Fruit fly (Drosophila melanogaster) whole organism, embryonic: ENCODE results near the gene Gk2.

Source experiments
- B-H2 ChIP-seq: fragments of 200-800 bp; sonication (Bioruptor generic); optimal IDR thresholded peaks from 2 replicates; lab custom pipeline; 2018; ENCODE audit warnings: missing biosample characterization, mild to moderate bottlenecking, missing genetic modification characterization
- BEAF-32 ChIP-seq: fragments of 200-800 bp; sonication (Bioruptor generic); optimal IDR thresholded peaks from 3 replicates; lab custom pipeline; 2017; ENCODE audit warnings: missing biosample characterization, missing genetic modification characterization, mild to moderate bottlenecking, moderate library complexity, missing genetic modification reagents
- CG10959 ChIP-seq: fragments of 200-800 bp; sonication (Bioruptor generic); IDR thresholded peaks from 2 replicates; pipeline ENCODE4 v1.3.6; 2022; ENCODE audit warnings: missing biosample characterization, missing genetic modification characterization
- CG11695 ChIP-seq: fragments of 200-800 bp; sonication (Bioruptor generic); IDR thresholded peaks from 3 replicates; pipeline ENCODE4 v1.3.6; 2022; ENCODE audit warnings: missing biosample characterization, missing genetic modification characterization
- CG12299 ChIP-seq: fragments of 200-800 bp; sonication (Bioruptor generic); optimal IDR thresholded peaks from 2 replicates; lab custom pipeline; 2018; ENCODE audit warnings: missing biosample characterization, mild to moderate bottlenecking, missing genetic modification characterization
- CG14667 ChIP-seq: fragments of 200-800 bp; sonication (Bioruptor generic); IDR thresholded peaks from 2 replicates; pipeline ENCODE4 v1.3.6; 2022; ENCODE audit warnings: missing biosample characterization, missing genetic modification characterization
- CG15514 ChIP-seq: fragments of 200-800 bp; sonication (Bioruptor generic); optimal IDR thresholded peaks from 3 replicates; lab custom pipeline; 2017; ENCODE audit warnings: missing biosample characterization, missing genetic modification characterization, mild to moderate bottlenecking, moderate library complexity, missing genetic modification reagents
- CG17568 ChIP-seq: fragments of 200-800 bp; sonication (Bioruptor generic); optimal IDR thresholded peaks from 2 replicates; lab custom pipeline; 2018; ENCODE audit warnings: missing biosample characterization, mild to moderate bottlenecking, missing genetic modification characterization, moderate library complexity
- CG17829 ChIP-seq: fragments of 200-800 bp; optimal IDR thresholded peaks from 2 replicates; lab custom pipeline; 2019; ENCODE audit warnings: missing biosample characterization, mild to moderate bottlenecking, missing genetic modification characterization, moderate library complexity
- CG18262 ChIP-seq: fragments of 200-800 bp; optimal IDR thresholded peaks from 3 replicates; lab custom pipeline; 2019; ENCODE audit warnings: missing biosample characterization, mild to moderate bottlenecking, missing genetic modification characterization, moderate library complexity
- CG18764 ChIP-seq: fragments of 200-800 bp; sonication (Bioruptor generic); optimal IDR thresholded peaks from 3 replicates; lab custom pipeline; 2016; ENCODE audit warnings: missing biosample characterization, missing genetic modification characterization
- CG4360 ChIP-seq: fragments of 200-800 bp; sonication (Bioruptor generic); IDR thresholded peaks from 2 replicates; pipeline ENCODE4 v1.3.6; 2022; ENCODE audit warnings: missing biosample characterization, missing genetic modification characterization
- CG4820 ChIP-seq: fragments of 200-800 bp; sonication (Bioruptor generic); optimal IDR thresholded peaks from 3 replicates; lab custom pipeline; 2016; ENCODE audit warnings: missing biosample characterization, missing genetic modification characterization
- CG6272 ChIP-seq: fragments of 200-800 bp; sonication (Bioruptor generic); IDR thresholded peaks from 2 replicates; pipeline ENCODE4 v1.3.6; 2022; ENCODE audit warnings: missing biosample characterization, missing genetic modification characterization
- CG6813 ChIP-seq: fragments of 200-800 bp; sonication (Bioruptor generic); optimal IDR thresholded peaks from 2 replicates; lab custom pipeline; 2017; ENCODE audit warnings: missing biosample characterization, missing genetic modification characterization, mild to moderate bottlenecking, moderate library complexity, missing genetic modification reagents
- CG7271 ChIP-seq: fragments of 200-800 bp; sonication (Bioruptor generic); optimal IDR thresholded peaks from 2 replicates; lab custom pipeline; 2018; ENCODE audit warnings: missing biosample characterization, mild to moderate bottlenecking, missing genetic modification characterization, moderate library complexity
- CG9932 ChIP-seq: fragments of 200-800 bp; sonication (Bioruptor generic); IDR thresholded peaks from 2 replicates; pipeline ENCODE4 v1.3.6; 2022; ENCODE audit warnings: missing biosample characterization, missing genetic modification characterization
- D ChIP-seq, 2 experiments: fragments of 200-800 bp in 1 of 2; fragments of >200 bp in 1 of 2; sonication (Bioruptor generic) in 1 of 2; optimal IDR thresholded peaks; 2 replicates in 1 of 2; 3 replicates in 1 of 2; lab custom pipeline; 2017; ENCODE audit warnings: mild to moderate bottlenecking in 1 of 2, missing biosample characterization in 1 of 2, missing genetic modification characterization in 1 of 2, missing genetic modification reagents in 1 of 2
- Dfd ChIP-seq, 2 experiments: fragments of >200 bp; optimal IDR thresholded peaks; 2 replicates each; lab custom pipeline; 2017; ENCODE audit warnings: missing biosample characterization in 2 of 2, missing genetic modification characterization in 2 of 2
- Doc3 ChIP-seq: fragments of 200-800 bp; sonication (Bioruptor generic); IDR thresholded peaks from 3 replicates; pipeline ENCODE4 v1.3.6; 2022; ENCODE audit warnings: missing biosample characterization, missing genetic modification characterization; ENCODE audit not compliant: partially characterized antibody
- Fer3 ChIP-seq: fragments of 200-800 bp; sonication (Bioruptor generic); optimal IDR thresholded peaks from 2 replicates; lab custom pipeline; 2018; ENCODE audit warnings: missing biosample characterization, mild to moderate bottlenecking, missing genetic modification characterization, moderate library complexity
- Hr78 ChIP-seq, 2 experiments: fragments of 200-800 bp in 1 of 2; fragments of >200 bp in 1 of 2; sonication (Bioruptor generic) in 1 of 2; optimal IDR thresholded peaks; 2 replicates each; lab custom pipeline; 2017 to 2019; ENCODE audit warnings: missing biosample characterization in 2 of 2, missing genetic modification characterization in 2 of 2, mild to moderate bottlenecking in 1 of 2, moderate library complexity in 1 of 2
- Jarid2 ChIP-seq: fragments of 200-800 bp; sonication (Bioruptor generic); optimal IDR thresholded peaks from 3 replicates; lab custom pipeline; 2017; ENCODE audit warnings: mild to moderate bottlenecking, missing biosample characterization, missing genetic modification reagents, missing genetic modification characterization
- Kr ChIP-seq: fragments of 200-800 bp; sonication (Bioruptor generic); optimal IDR thresholded peaks from 2 replicates; lab custom pipeline; 2017; ENCODE audit warnings: missing biosample characterization, mild to moderate bottlenecking, missing genetic modification characterization
- MESR4 ChIP-seq: fragments of 200-800 bp; sonication (Bioruptor generic); optimal IDR thresholded peaks from 2 replicates; lab custom pipeline; 2018; ENCODE audit warnings: missing biosample characterization, mild to moderate bottlenecking, missing genetic modification characterization, moderate library complexity
- Max ChIP-seq: fragments of 200-800 bp; sonication (Bioruptor generic); optimal IDR thresholded peaks from 2 replicates; lab custom pipeline; 2016; ENCODE audit warnings: missing biosample characterization, mild to moderate bottlenecking, missing genetic modification characterization
- Myb ChIP-seq: fragments of 200-800 bp; sonication (Bioruptor generic); optimal IDR thresholded peaks from 2 replicates; lab custom pipeline; 2016; ENCODE audit warnings: missing biosample characterization, missing genetic modification characterization
- NK7.1 ChIP-seq: fragments of 200-800 bp; sonication (Bioruptor generic); optimal IDR thresholded peaks from 3 replicates; lab custom pipeline; 2016; ENCODE audit warnings: missing biosample characterization, missing genetic modification characterization
- Rx ChIP-seq: fragments of 200-800 bp; sonication (Bioruptor generic); IDR thresholded peaks from 2 replicates; pipeline ENCODE4 v1.3.6; 2022; ENCODE audit warnings: missing biosample characterization, missing genetic modification characterization
- Side ChIP-seq: fragments of 200-800 bp; sonication (Bioruptor generic); optimal IDR thresholded peaks from 2 replicates; lab custom pipeline; 2016; ENCODE audit warnings: missing biosample characterization, missing genetic modification characterization
- Spps ChIP-seq: fragments of 200-800 bp; sonication (Bioruptor generic); optimal IDR thresholded peaks from 2 replicates; lab custom pipeline; 2018; ENCODE audit warnings: missing biosample characterization, mild to moderate bottlenecking, missing genetic modification characterization
- Ssrp ChIP-seq: fragments of 200-800 bp; sonication (Bioruptor generic); optimal IDR thresholded peaks from 2 replicates; lab custom pipeline; 2018; ENCODE audit warnings: missing biosample characterization, mild to moderate bottlenecking, missing genetic modification characterization, moderate library complexity
- Xbp1 ChIP-seq: fragments of 200-800 bp; sonication (Bioruptor generic); optimal IDR thresholded peaks from 3 replicates; lab custom pipeline; 2016; ENCODE audit warnings: missing biosample characterization, mild to moderate bottlenecking, missing genetic modification characterization
- bcd ChIP-seq: fragments of 200-800 bp; sonication (Bioruptor generic); optimal IDR thresholded peaks from 2 replicates; lab custom pipeline; 2017; ENCODE audit warnings: missing biosample characterization, mild to moderate bottlenecking, missing genetic modification characterization
- cg ChIP-seq: fragments of 200-800 bp; sonication (Bioruptor generic); optimal IDR thresholded peaks from 3 replicates; lab custom pipeline; 2019; ENCODE audit warnings: missing biosample characterization, mild to moderate bottlenecking, missing genetic modification characterization, moderate library complexity
- dan ChIP-seq: fragments of 200-800 bp; sonication (Bioruptor generic); IDR thresholded peaks from 2 replicates; pipeline ENCODE4 v1.3.6; 2022; ENCODE audit warnings: missing biosample characterization, missing genetic modification characterization
- fd102C ChIP-seq: fragments of 200-800 bp; sonication (Bioruptor generic); optimal IDR thresholded peaks from 2 replicates; lab custom pipeline; 2018; ENCODE audit warnings: missing biosample characterization, mild to moderate bottlenecking, missing genetic modification characterization, moderate library complexity
- gem ChIP-seq: fragments of 200-800 bp; sonication (Bioruptor generic); optimal IDR thresholded peaks from 2 replicates; lab custom pipeline; 2019; ENCODE audit warnings: missing biosample characterization, mild to moderate bottlenecking, missing genetic modification characterization, moderate library complexity
- grau ChIP-seq: fragments of 200-800 bp; optimal IDR thresholded peaks from 3 replicates; lab custom pipeline; 2019; ENCODE audit warnings: missing biosample characterization, mild to moderate bottlenecking, missing genetic modification characterization, moderate library complexity
- ham ChIP-seq: fragments of 200-800 bp; sonication (Bioruptor generic); IDR thresholded peaks from 2 replicates; pipeline ENCODE4 v1.3.6; 2022; ENCODE audit warnings: missing biosample characterization, missing genetic modification characterization
- lbe ChIP-seq: fragments of 200-800 bp; sonication (Bioruptor generic); optimal IDR thresholded peaks from 2 replicates; lab custom pipeline; 2016; ENCODE audit warnings: missing biosample characterization, mild to moderate bottlenecking, missing genetic modification characterization
- mirr ChIP-seq: fragments of 200-800 bp; sonication (Bioruptor generic); optimal IDR thresholded peaks from 3 replicates; lab custom pipeline; 2018; ENCODE audit warnings: missing biosample characterization, mild to moderate bottlenecking, missing genetic modification characterization
- nom ChIP-seq: fragments of 200-800 bp; sonication (Bioruptor generic); optimal IDR thresholded peaks from 2 replicates; lab custom pipeline; 2017; ENCODE audit warnings: missing biosample characterization, missing genetic modification characterization, mild to moderate bottlenecking, moderate library complexity, missing genetic modification reagents
- pho ChIP-seq: fragments of 200-800 bp; sonication (Bioruptor generic); optimal IDR thresholded peaks from 2 replicates; lab custom pipeline; 2016; ENCODE audit warnings: missing biosample characterization, missing genetic modification characterization
- tgo ChIP-seq: fragments of 200-800 bp; sonication (Bioruptor generic); IDR thresholded peaks from 3 replicates; pipeline ENCODE4 v1.3.6; 2022; ENCODE audit warnings: missing biosample characterization, missing genetic modification characterization
- unc-4 ChIP-seq: fragments of 200-800 bp; sonication (Bioruptor generic); IDR thresholded peaks from 2 replicates; pipeline ENCODE4 v1.3.6; 2022; ENCODE audit warnings: missing biosample characterization, missing genetic modification characterization; ENCODE audit not compliant: partially characterized antibody
- unpg ChIP-seq: fragments of 200-800 bp; sonication (Bioruptor generic); optimal IDR thresholded peaks from 3 replicates; lab custom pipeline; 2018; ENCODE audit warnings: missing biosample characterization, mild to moderate bottlenecking, missing genetic modification characterization, moderate library complexity

The Gk2 gene

dm6 chr3L:1746338-1747199 lies 8.4 kb downstream of the Gk2 start, which contains the start of gene CG13921 (continued):
- TF ChIP-seq Jarid2 (GFP tag; lab: Kevin White, UChicago): peak; percentile 93
- TF ChIP-seq CG12299 (tag; lab: Kevin White, UChicago): peak; percentile 96
- peak; percentile 99 for TF ChIP-seq CG6272 (GFP tag; lab: Robert Waterston, UW)
- TF ChIP-seq Fer3 (tag; lab: Kevin White, UChicago): peak; percentile 98
- TF ChIP-seq ham (GFP tag; lab: Robert Waterston, UW): peak; percentile 96
- TF ChIP-seq gem (tag; lab: Kevin White, UChicago): peak; percentile 100
- peak; percentile 99 for TF ChIP-seq CG18764
- peak; percentile 80 for TF ChIP-seq B-H2 (GFP tag; lab: Kevin White, UChicago)
- TF ChIP-seq Max (GFP tag; lab: Kevin White, UChicago): peak; percentile 99
- peak; percentile 99 for TF ChIP-seq CG11695
- peak; percentile 99 for TF ChIP-seq bcd (GFP tag; lab: Kevin White, UChicago)
- TF ChIP-seq CG15514 (GFP tag; lab: Kevin White, UChicago): peak; percentile 92
- TF ChIP-seq pho (GFP tag; lab: Kevin White, UChicago): peak; percentile 97
- TF ChIP-seq CG6813 (GFP tag; lab: Kevin White, UChicago): peak; percentile 99
- TF ChIP-seq unpg (GFP tag; lab: Kevin White, UChicago): peak; percentile 99
- TF ChIP-seq Spps (tag; lab: Kevin White, UChicago): peak; percentile 99
- TF ChIP-seq D (optimal IDR thresholded peaks at IDR 0.05; lab: Kevin White, UChicago): peak; percentile 18
- peak; percentile 100 for TF ChIP-seq D (GFP tag; optimal IDR thresholded peaks at IDR 0.05; lab: Kevin White, UChicago)
- peak; percentile 100 for TF ChIP-seq fd102C (GFP tag; lab: Kevin White, UChicago)
- TF ChIP-seq BEAF-32: peak; percentile 28
- no peak for TF ChIP-seq unc-4 (GFP tag; lab: Robert Waterston, UW)
- peak; percentile 93 for TF ChIP-seq Myb (GFP tag; lab: Kevin White, UChicago)
- peak; percentile 99 for TF ChIP-seq Xbp1 (GFP tag; lab: Kevin White, UChicago)
- TF ChIP-seq tgo: peak; percentile 99
- peak; percentile 99 for TF ChIP-seq CG14667 (GFP tag; lab: Robert Waterston, UW)
- peak; percentile 95 for TF ChIP-seq Kr (GFP tag; lab: Kevin White, UChicago)
- TF ChIP-seq lbe: peak; percentile 98
- TF ChIP-seq Doc3 (GFP tag; lab: Robert Waterston, UW): no peak
- peak; percentile 98 for TF ChIP-seq CG4360 (GFP tag; lab: Robert Waterston, UW)
- peak; percentile 99 for TF ChIP-seq NK7.1
- TF ChIP-seq dan (GFP tag; lab: Robert Waterston, UW): peak; percentile 99
- peak; percentile 100 for TF ChIP-seq CG10959 (GFP tag; lab: Robert Waterston, UW)
- TF ChIP-seq Hr78 (GFP tag; optimal IDR thresholded peaks at IDR 0.05; lab: Kevin White, UChicago): peak in 1 of 2 experiments; percentile 92
- no peak for TF ChIP-seq Dfd (GFP tag; optimal IDR thresholded peaks at IDR 0.05; lab: Kevin White, UChicago)
- TF ChIP-seq CG7271 (tag; lab: Kevin White, UChicago): peak; percentile 99
- no peak for TF ChIP-seq CG17568 (GFP tag; lab: Kevin White, UChicago)
- TF ChIP-seq Side (GFP tag; lab: Kevin White, UChicago): peak; percentile 94
- TF ChIP-seq Rx: peak; percentile 99
- peak; percentile 86 for TF ChIP-seq cg
- TF ChIP-seq MESR4: peak; percentile 77
- TF ChIP-seq CG17829 (tag; lab: Kevin White, UChicago): peak; percentile 100
- peak; percentile 100 for TF ChIP-seq CG18262
- TF ChIP-seq nom (GFP tag; lab: Kevin White, UChicago): peak; percentile 99
- TF ChIP-seq mirr: peak; percentile 89
- TF ChIP-seq grau (tag; lab: Kevin White, UChicago): peak; percentile 97
- peak; percentile 99 for TF ChIP-seq CG9932
- peak; percentile 99 for TF ChIP-seq CG4820 (GFP tag; lab: Kevin White, UChicago)
- peak; percentile 99 for TF ChIP-seq Ssrp (tag; lab: Kevin White, UChicago)
